Fruit fly (Drosophila melanogaster) Kc167 (cell line): ENCODE data around the gene mRpL47.

Experiments
- Myc ChIP-seq: fragments of >200 bp; optimal IDR thresholded peaks from 2 replicates; lab custom pipeline; 2017; ENCODE audit warnings: missing external identifiers
- Sin3A ChIP-seq: fragments of >200 bp; optimal IDR thresholded peaks from 2 replicates; lab custom pipeline; 2018; ENCODE audit warnings: missing external identifiers
- h ChIP-seq: fragments of >200 bp; optimal IDR thresholded peaks from 3 replicates; lab custom pipeline; 2018; ENCODE audit warnings: missing external identifiers
- insv ChIP-seq: fragments of >200 bp; optimal IDR thresholded peaks from 3 replicates; lab custom pipeline; 2018; ENCODE audit warnings: missing external identifiers
- psq ChIP-seq: fragments of >200 bp; optimal IDR thresholded peaks from 2 replicates; lab custom pipeline; 2017; ENCODE audit warnings: missing external identifiers
- ttk ChIP-seq: sonication (Bioruptor generic); optimal IDR thresholded peaks from 2 replicates; lab custom pipeline; 2017; ENCODE audit warnings: missing external identifiers

Gene mRpL47

DNA sequence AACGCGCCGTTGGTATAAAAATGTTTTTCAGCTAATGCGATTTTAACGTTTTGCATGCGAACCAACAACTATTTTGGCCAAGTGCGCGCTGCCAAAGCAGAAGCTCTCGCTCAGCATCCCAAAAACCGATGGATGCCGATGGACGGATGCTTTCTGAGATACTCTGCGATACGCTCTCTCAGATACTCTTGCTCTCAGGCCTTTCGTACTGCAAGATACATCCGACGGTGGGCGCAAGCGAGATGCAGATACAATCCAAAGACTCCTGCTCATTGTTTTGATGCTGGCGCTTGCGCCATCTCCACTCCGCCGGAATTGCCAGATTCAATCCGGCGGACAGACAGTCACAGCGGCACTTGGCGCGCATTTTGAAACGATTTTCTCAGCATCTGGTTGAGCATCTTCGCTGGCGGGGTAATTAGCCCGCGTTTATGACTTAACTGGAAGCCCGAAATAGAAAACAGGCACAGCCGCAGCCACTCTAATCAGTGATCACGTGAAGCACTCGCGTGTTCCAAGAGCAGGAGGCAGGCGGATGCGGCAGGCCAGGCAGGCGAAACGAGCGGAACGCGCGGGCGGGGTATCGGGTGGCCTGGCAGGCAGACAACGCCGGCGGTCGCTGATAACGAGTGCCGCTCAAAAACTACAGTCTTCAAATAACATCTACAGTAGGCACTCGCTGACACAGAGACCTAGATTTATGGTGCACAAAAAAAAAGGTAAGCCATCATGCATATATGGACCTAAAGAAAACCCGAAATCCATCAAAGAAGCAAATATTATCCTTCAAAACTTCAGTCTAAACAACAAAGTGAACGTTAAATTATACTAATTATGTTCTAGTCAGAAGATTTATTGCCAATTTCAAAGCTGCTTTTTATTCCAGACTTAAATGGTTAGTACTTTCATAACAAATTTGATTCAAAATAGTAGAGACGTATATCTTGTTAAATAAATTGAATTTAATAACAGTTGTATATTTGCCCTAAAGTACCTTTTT, 21.8 kb downstream of the mRpL47 start, which contains the start of gene CG16779:
Gene CG16779, minus strand, starts transcription at position 51 of the 1,000 bp plus-strand sequence.
- no peak for TF ChIP-seq psq (lab: Kevin White, UChicago)
- no peak for TF ChIP-seq ttk (lab: Kevin White, UChicago)
- TF ChIP-seq Myc (lab: Kevin White, UChicago): no peak
- TF ChIP-seq insv (lab: Kevin White, UChicago): no peak
- TF ChIP-seq Sin3A (lab: Kevin White, UChicago): no peak
- TF ChIP-seq h (lab: Kevin White, UChicago): no peak

DNA sequence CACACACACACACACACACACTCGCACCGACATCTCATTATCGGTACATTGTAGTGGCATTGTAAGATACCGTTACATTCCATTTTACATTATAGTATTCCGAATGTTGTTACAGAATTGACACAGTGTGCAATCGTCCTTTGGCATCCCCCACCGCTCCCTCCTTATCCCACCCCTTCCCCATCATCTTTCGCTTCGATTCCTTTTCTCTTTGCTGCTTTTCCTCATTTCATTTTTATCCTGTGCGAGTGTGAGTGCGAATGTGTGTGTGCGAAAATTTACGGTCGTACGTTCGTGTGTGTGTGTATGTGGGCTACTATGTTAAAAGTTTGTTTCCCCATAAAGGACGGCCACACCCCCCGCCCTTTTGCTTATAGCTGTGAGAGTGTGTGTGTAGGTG, 23.6 kb downstream of the mRpL47 start:
- TF ChIP-seq h (lab: Kevin White, UChicago) (no peak), Sin3A (lab: Kevin White, UChicago) (no peak), ttk (lab: Kevin White, UChicago) (no peak), Myc (lab: Kevin White, UChicago) (no peak), psq (lab: Kevin White, UChicago) (no peak), insv (lab: Kevin White, UChicago) (no peak)

- TF ChIP-seq insv (lab: Kevin White, UChicago) (no peak), Sin3A (lab: Kevin White, UChicago) (no peak), h (lab: Kevin White, UChicago) (no peak), psq (lab: Kevin White, UChicago) (no peak), ttk (lab: Kevin White, UChicago) (no peak), Myc (lab: Kevin White, UChicago) (no peak)
These were observed 24.6 kb downstream of the mRpL47 start for dm6 chr3R:9491065-9491567.

dm6 chr3R:9488493-9488892, 27.2 kb downstream of the mRpL47 start:
- TF ChIP-seq Sin3A (lab: Kevin White, UChicago): no peak
- TF ChIP-seq psq (lab: Kevin White, UChicago): no peak
- no peak for TF ChIP-seq ttk (lab: Kevin White, UChicago)
- TF ChIP-seq Myc (lab: Kevin White, UChicago): no peak
- no peak for TF ChIP-seq insv (lab: Kevin White, UChicago)
- TF ChIP-seq h (lab: Kevin White, UChicago): no peak

- no peak for TF ChIP-seq ttk (lab: Kevin White, UChicago)
- no peak for TF ChIP-seq h (lab: Kevin White, UChicago)
- TF ChIP-seq Sin3A (lab: Kevin White, UChicago): no peak
- no peak for TF ChIP-seq insv (lab: Kevin White, UChicago)
- no peak for TF ChIP-seq psq (lab: Kevin White, UChicago)
- no peak for TF ChIP-seq Myc (lab: Kevin White, UChicago)
These were observed 27.7 kb downstream of the mRpL47 start for dm6 chr3R:9487961-9488360.

DNA sequence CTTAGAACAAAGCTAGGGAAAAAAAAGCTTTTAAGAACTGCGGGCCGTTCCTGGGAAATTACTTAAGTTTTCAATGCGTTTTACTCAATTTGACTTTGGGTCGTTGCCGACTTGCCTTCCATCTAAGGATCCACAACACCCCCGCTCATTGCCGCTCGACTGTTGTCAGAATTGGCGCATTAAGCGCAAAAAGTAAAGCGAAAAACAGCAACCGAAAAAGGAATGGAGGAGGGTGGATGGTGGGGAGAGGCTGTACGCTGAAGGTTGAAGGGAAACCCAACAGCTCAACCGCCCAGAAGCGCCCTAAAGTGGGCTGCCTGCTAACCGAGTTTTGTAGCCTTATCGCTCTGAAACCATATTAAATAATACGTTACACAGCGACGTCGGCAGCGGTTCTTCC, 28.1 kb downstream of the mRpL47 start:
- no peak for TF ChIP-seq insv (lab: Kevin White, UChicago)
- TF ChIP-seq Myc (lab: Kevin White, UChicago): no peak
- no peak for TF ChIP-seq Sin3A (lab: Kevin White, UChicago)
- TF ChIP-seq psq (lab: Kevin White, UChicago): no peak
- no peak for TF ChIP-seq ttk (lab: Kevin White, UChicago)
- no peak for TF ChIP-seq h (lab: Kevin White, UChicago)

DNA sequence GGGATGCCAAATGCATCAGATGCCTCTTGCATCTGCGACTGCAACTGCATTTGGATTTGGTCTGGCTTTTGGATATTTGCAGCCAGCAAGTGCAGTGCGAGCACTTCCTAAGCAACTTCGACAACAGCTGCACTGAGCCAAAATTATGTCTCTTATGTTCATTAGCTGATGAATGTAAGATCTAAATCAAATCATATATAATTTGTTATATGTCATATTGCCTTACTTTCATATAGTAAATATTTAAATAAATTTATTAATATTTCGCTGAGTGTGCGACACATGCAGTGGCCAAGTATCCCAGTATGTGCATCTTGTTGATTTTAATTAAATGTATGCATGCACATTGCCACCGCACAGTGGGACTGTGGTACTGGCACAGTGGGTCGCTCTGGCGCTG, 35.3 kb downstream of the mRpL47 start:
- TF ChIP-seq h (lab: Kevin White, UChicago): no peak
- no peak for TF ChIP-seq insv (lab: Kevin White, UChicago)
- no peak for TF ChIP-seq psq (lab: Kevin White, UChicago)
- no peak for TF ChIP-seq Sin3A (lab: Kevin White, UChicago)
- TF ChIP-seq Myc (lab: Kevin White, UChicago): no peak
- TF ChIP-seq ttk (lab: Kevin White, UChicago): no peak

DNA sequence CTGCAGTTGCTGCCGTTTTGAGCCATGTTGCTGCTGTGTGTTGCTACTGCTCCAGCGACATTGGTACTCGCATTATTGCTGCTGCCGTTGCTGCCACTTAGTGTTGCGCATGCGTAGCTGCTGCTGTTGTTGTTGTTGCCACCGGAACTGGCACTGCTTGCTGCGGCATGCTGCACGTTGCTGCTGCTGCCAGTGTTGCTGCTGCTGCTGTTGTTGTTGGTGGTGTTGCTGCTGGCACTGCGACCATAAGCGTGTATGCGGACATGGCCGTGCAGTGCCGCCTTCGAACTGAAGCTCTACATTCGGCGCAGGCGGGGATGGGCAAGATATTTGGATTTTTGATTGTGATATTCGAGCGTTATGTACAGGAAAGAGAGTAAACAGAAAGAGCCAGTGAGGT, 47.6 kb downstream of the mRpL47 start:
- no peak for TF ChIP-seq ttk (lab: Kevin White, UChicago)
- TF ChIP-seq insv (lab: Kevin White, UChicago): no peak
- no peak for TF ChIP-seq h (lab: Kevin White, UChicago)
- TF ChIP-seq Sin3A (lab: Kevin White, UChicago): no peak
- TF ChIP-seq Myc (lab: Kevin White, UChicago): no peak
- no peak for TF ChIP-seq psq (lab: Kevin White, UChicago)
